Worm (Caenorhabditis elegans): ENCODE results near the gene mig-6.

mig-6 gene

DNA sequence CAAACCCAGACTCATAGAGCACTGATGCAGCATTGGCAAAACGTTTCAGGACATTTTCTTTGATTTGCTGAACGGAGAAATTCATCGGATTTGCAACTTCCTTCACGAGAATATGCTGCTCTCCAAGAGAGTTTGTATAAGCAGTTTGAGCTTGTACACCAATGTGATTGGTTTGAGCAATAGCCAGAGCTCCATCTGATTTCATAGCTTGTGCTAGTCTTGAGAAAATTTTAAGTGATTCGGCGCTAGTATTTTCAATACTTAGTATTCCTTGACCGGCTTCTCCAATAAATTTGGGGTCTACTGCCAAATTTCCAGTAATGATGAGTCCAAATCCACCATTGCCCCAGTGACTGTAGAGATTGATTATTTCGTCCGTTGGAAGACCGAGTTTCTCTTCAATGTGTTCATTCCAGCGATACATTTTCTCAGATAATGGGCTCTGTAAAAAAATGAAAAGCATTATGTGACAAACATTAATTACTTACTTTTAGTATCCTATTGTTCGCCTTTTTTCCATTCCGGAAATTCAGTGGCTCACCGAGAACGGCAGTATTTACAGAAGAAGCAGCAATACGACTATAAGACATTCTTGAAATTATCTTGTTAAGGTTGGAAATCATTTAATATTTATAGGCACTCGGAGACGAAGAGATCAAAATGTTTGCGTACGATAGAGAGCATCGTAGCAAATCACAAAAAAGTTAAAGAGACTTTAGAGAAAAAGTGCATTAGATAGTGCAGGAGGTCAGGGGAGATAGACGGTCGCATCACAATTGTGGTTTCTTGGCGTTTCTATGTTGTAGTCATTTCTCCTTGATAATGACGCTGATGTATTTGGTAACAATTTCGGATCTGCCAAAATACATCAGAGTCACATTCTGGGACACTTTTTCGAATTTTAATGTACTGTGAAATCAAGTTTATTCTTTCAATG, 17.4 kb upstream of the mig-6 start, which contains the start of gene ZK742.3 (continued):
- no peak for TF ChIP-seq ceh-20 (GFP tag; IDR thresholded peaks at IDR 0.05)
- TF ChIP-seq dve-1 (tag; optimal IDR thresholded peaks at IDR 0.05; ENCODE audit: insufficient read depth), result peak; percentile 57
- no peak for TF ChIP-seq nhr-11 (tag; optimal IDR thresholded peaks at IDR 0.05)
- TF ChIP-seq zfp-3 (GFP tag; conservative IDR thresholded peaks at IDR 0.05), result no peak
- TF ChIP-seq lin-1 (GFP tag; IDR thresholded peaks at IDR 0.05), result no peak
- no peak for TF ChIP-seq snpc-4 (tag; optimal IDR thresholded peaks at IDR 0.05)
- no peak for TF ChIP-seq daf-8 (GFP tag; IDR thresholded peaks at IDR 0.05)
- TF ChIP-seq mep-1 (tag; optimal IDR thresholded peaks at IDR 0.05), result peak; percentile 7
- TF ChIP-seq attf-4 (tag; optimal IDR thresholded peaks at IDR 0.05), result no peak
- TF ChIP-seq F49E8.2 (tag; optimal IDR thresholded peaks at IDR 0.05; ENCODE audit: borderline replicate concordance), result no peak
- TF ChIP-seq pqm-1 (tag; optimal IDR thresholded peaks at IDR 0.05), result peak; percentile 50
- no peak for TF ChIP-seq mdt-29 (GFP tag; IDR thresholded peaks at IDR 0.05)
- TF ChIP-seq ama-1 (optimal IDR thresholded peaks at IDR 0.05), result no peak
- TF ChIP-seq php-3 (GFP tag; IDR thresholded peaks at IDR 0.05), result 0 out of 2 replicates have a peak, but pooled peaks have one; percentile 9
- no peak for TF ChIP-seq daf-16 (GFP tag; optimal IDR thresholded peaks at IDR 0.05)
- TF ChIP-seq daf-16 (tag; optimal IDR thresholded peaks at IDR 0.05), result peak; percentile 40
- TF ChIP-seq hlh-11 (tag; optimal IDR thresholded peaks at IDR 0.05), result peak; percentile 39
- TF ChIP-seq aha-1 (tag), result peak; percentile 95
- no peak for TF ChIP-seq duxl-1 (tag; optimal IDR thresholded peaks at IDR 0.05; ENCODE audit: poor library complexity)
- TF ChIP-seq unc-130 (GFP tag; optimal IDR thresholded peaks at IDR 0.05), result no peak
- TF ChIP-seq mdl-1 (tag; optimal IDR thresholded peaks at IDR 0.05), result no peak

DNA sequence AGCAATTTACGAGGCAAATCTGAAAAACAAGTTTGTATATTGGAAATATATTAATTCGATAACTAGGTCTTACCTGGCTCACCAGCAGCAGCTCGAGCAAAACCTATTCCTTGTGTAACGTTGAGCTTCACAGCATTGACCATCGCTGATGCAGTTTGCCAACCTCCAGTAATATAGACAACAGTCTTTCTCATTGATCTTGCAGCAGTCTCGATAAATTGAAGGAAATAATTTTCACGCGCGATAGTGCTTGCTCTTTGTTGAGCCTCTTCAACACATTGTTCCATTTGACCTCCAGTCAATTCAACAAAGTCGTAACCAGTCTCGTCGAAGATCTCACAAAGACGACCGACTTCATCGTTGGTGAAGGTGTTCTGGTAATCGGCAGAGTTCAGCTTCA, 16.4 kb upstream of the mig-6 start:
- TF ChIP-seq madf-5 (GFP tag; IDR thresholded peaks at IDR 0.05) (no peak), aha-1 (tag) (peak; percentile 97), skn-1 (tag; optimal IDR thresholded peaks at IDR 0.05) (no peak), nhr-76 (tag; optimal IDR thresholded peaks at IDR 0.05) (no peak)

DNA sequence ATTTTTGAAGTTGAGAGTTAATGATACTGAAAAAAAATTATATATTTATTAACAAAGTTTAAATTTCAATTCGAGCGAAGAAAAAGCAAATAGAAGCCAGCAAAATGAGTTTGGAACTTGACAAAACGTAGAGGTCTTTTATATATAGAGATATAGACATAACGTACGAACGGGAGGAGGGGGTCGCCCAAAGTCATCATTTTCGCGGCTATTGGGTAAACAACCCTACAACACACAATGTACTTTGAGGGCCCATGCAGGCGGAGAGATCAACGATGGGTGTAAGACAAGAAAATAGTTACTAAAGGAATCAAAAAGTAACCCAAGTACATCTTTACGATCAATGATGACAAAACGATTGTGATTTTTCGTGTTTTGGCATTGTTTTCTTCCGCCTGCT, 15.3 kb upstream of the mig-6 start, which contains the start of gene ZK742.4:
TSS of gene ZK742.4 (minus strand) at position 35 of the 400 bp plus-strand sequence.
- 0 out of 2 replicates have a peak, but pooled peaks have one; percentile 21 for TF ChIP-seq pha-4 (GFP tag; IDR thresholded peaks at IDR 0.05)
- no peak for TF ChIP-seq pha-4 (tag; optimal IDR thresholded peaks at IDR 0.05)
- TF ChIP-seq cey-2 (tag; optimal IDR thresholded peaks at IDR 0.05; ENCODE audit: borderline replicate concordance, insufficient read depth), result no peak
- TF ChIP-seq nhr-28 (tag; optimal IDR thresholded peaks at IDR 0.05), result peak; percentile 43

DNA sequence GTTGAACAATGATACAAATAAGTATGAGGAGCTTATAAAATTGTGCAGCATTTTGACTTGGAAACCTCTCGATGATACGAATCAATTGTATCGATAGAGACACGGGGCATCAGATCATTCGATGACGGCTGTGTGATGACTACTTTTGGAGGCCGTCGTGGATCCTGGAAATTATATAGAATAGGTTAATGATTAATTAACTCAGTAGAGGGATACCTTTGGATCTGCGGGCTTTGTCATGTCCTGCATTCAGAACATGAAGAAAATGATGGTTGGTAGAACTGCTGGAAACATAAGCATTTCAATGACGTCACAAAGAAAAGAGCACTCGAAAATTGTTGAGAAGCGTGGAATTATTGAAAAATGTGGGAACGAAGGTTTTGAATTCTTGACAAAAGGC, 12.4 kb upstream of the mig-6 start, which contains the start of gene ZK742.6:
TSS of gene ZK742.6 (minus strand) at position 342 of the 400 bp plus-strand sequence.
- TF ChIP-seq F44E2.7 (GFP tag; IDR thresholded peaks at IDR 0.05) (no peak), egl-27 (tag; optimal IDR thresholded peaks at IDR 0.05) (no peak), mdt-29 (GFP tag; IDR thresholded peaks at IDR 0.05) (no peak), pqm-1 (tag; optimal IDR thresholded peaks at IDR 0.05) (no peak), ceh-20 (GFP tag; IDR thresholded peaks at IDR 0.05) (no peak), ces-1 (GFP tag; optimal IDR thresholded peaks at IDR 0.05) (no peak), ceh-28 (tag; optimal IDR thresholded peaks at IDR 0.05) (no peak), nhr-48 (tag; optimal IDR thresholded peaks at IDR 0.05) (no peak), R02D3.7 (tag; optimal IDR thresholded peaks at IDR 0.05) (no peak), spr-1 (tag; optimal IDR thresholded peaks at IDR 0.05) (no peak), arid-1 (GFP tag; conservative IDR thresholded peaks at IDR 0.05) (no peak), lin-1 (GFP tag; IDR thresholded peaks at IDR 0.05) (no peak), ceh-62 (tag; optimal IDR thresholded peaks at IDR 0.05) (no peak)
